Fruit fly (Drosophila melanogaster) whole organism: ENCODE measurements around the gene Kah.

Source experiments
- CG8478 ChIP-seq: fragments of >200 bp; optimal IDR thresholded peaks from 2 replicates; lab custom pipeline; 2018; ENCODE audit warnings: inconsistent platforms
- Dll ChIP-seq: fragments of >200 bp; optimal IDR thresholded peaks from 2 replicates; lab custom pipeline; 2017
- EcR ChIP-seq, 2 experiments: fragments of >200 bp; optimal IDR thresholded peaks; 2 replicates each; lab custom pipeline; 2017; ENCODE audit warnings: missing biosample characterization in 2 of 2, missing genetic modification characterization in 2 of 2, missing genetic modification reagents in 2 of 2
- pan ChIP-seq: fragments of >200 bp; optimal IDR thresholded peaks from 2 replicates; lab custom pipeline; 2017
- psq ChIP-seq: fragments of >200 bp; optimal IDR thresholded peaks from 2 replicates; lab custom pipeline; 2017
- usp ChIP-seq: fragments of >200 bp; optimal IDR thresholded peaks from 2 replicates; lab custom pipeline; 2017; ENCODE audit warnings: missing biosample characterization, missing genetic modification characterization, mixed read lengths

Gene Kah

DNA sequence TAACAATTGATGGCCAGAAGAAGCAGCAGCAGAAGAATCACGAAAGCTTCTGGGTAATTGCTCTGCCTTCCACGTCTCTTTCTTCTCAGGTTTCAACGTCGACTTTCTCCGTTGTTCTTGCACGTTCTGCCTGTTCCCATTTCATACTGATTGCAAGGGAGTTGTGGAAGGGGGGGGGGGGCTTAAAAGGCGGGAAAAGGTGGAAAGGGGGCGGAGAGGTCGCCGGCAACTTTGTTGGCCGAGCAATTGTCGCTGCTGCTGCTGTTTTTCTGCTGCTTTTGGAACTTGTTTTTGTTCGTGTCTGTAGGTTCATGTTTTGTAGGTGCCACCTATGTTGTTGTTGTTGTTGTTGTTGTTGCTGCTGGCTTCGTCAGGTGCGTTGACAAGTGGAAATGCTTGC lies 23.5 kb downstream of the Kah start:
- TF ChIP-seq Dll (lab: Kevin White, UChicago) (no peak), CG8478 (lab: Kevin White, UChicago) (no peak), EcR (GFP tag; optimal IDR thresholded peaks at IDR 0.05; lab: Kevin White, UChicago) (no peak), usp (GFP tag; lab: Kevin White, UChicago) (no peak), psq (lab: Kevin White, UChicago) (no peak), pan (lab: Kevin White, UChicago) (no peak)

dm6 chr3L:563951-564350 lies 25.1 kb downstream of the Kah start:
- TF ChIP-seq pan (lab: Kevin White, UChicago) (no peak), EcR (GFP tag; optimal IDR thresholded peaks at IDR 0.05; lab: Kevin White, UChicago) (no peak), usp (GFP tag; lab: Kevin White, UChicago) (no peak), psq (lab: Kevin White, UChicago) (no peak), Dll (lab: Kevin White, UChicago) (no peak), CG8478 (lab: Kevin White, UChicago) (no peak)

DNA sequence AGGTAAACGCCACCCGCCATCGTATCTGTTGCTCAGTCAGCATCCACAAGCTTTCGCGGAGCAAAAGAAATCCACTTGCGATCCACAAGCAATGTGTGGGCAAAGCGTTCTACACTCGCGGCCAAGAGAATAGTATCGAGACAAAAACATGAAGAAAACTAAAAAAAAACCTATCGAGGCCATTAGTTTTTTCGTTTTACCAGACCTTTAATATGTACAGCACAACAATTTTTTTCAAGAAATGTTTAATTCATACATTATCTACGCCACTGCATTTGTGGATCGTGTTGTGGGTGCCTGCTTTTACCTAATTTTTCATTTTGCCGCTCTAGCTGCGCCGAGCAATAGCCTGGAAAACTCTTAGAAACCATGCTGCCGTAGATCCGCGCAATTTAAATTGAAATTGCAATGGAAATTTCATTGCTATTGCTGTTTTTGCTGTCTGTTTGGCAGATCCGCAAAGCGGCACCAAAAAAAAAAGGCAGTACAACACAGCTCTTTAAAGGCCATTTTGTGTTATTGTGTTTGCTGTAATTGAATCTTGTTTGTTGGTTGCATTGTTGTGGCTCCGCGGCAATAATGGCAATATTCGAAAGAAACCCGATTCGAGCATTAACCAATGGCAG lies 26.0 kb downstream of the Kah start:
- no peak for TF ChIP-seq psq (lab: Kevin White, UChicago)
- TF ChIP-seq pan (lab: Kevin White, UChicago): no peak
- no peak for TF ChIP-seq EcR (GFP tag; optimal IDR thresholded peaks at IDR 0.05; lab: Kevin White, UChicago)
- no peak for TF ChIP-seq usp (GFP tag; lab: Kevin White, UChicago)
- TF ChIP-seq CG8478 (lab: Kevin White, UChicago): no peak
- TF ChIP-seq Dll (lab: Kevin White, UChicago): no peak

dm6 chr3L:561772-562454 lies 27.2 kb downstream of the Kah start:
- TF ChIP-seq CG8478 (lab: Kevin White, UChicago) (no peak), EcR (GFP tag; optimal IDR thresholded peaks at IDR 0.05; lab: Kevin White, UChicago) (peak in 1 of 2 experiments; percentile 79), Dll (lab: Kevin White, UChicago) (no peak)

- TF ChIP-seq pan (lab: Kevin White, UChicago): no peak
- TF ChIP-seq EcR (GFP tag; optimal IDR thresholded peaks at IDR 0.05; lab: Kevin White, UChicago): peak in 1 of 2 experiments; percentile 45
Observed at dm6 chr3L:561117-561516, 28.0 kb downstream of the Kah start.

DNA sequence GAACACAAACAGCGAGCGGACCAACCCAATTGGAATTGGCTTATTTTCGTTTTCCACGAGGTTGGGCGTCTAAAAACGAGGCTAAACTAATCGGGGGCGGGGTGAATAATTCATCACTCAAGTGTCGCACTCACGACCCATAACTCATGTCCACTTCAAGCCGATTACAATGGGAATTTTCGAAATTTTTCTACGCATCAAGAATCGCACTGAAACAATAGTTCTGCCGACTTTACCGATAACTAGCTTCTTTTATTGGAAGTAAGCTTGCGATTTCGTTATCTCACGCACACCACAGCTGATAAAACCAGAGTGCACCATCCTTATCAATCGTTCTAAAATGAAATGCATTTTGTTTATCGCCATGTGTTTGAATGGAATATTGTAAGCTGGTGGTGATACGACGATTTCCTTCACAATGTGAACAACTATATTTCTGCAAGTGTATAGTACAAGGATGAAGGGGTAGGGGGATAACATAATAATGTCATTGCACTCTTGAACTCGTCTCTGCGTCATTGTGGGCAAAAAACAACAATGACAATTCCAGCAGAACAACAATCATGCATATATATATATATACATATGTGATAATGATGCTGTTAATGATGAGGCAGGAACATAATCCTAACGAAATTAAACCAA lies 29.6 kb downstream of the Kah start:
- TF ChIP-seq EcR (GFP tag; optimal IDR thresholded peaks at IDR 0.05; lab: Kevin White, UChicago): peak; percentile 34 to 55
- no peak for TF ChIP-seq pan (lab: Kevin White, UChicago)
- no peak for TF ChIP-seq CG8478 (lab: Kevin White, UChicago)
- TF ChIP-seq usp (GFP tag; lab: Kevin White, UChicago): no peak
- TF ChIP-seq Dll (lab: Kevin White, UChicago): no peak

DNA sequence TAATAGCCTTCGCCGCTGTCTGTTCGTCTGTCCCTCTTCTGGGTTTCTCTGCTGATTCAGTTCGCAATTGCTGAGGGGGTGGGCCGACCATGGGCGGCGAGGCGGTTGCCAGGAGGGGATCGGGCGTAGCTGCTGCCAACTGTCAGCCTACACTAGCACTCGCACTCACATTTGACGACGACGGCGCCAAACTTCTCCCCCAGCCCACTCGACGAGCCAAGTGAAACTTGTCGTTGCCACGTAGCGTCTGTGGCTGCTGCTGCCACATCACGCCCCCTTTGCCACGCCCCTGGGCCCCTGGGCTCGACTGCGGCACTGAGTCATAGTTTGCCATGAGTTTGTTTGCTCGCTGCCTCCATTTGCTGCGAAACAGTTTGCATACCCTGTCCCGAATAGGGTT lies 31.8 kb downstream of the Kah start:
- TF ChIP-seq usp (GFP tag; lab: Kevin White, UChicago) (no peak), pan (lab: Kevin White, UChicago) (no peak), Dll (lab: Kevin White, UChicago) (no peak)

dm6 chr3L:555898-556540 lies 33.1 kb downstream of the Kah start:
- TF ChIP-seq EcR (GFP tag; optimal IDR thresholded peaks at IDR 0.05; lab: Kevin White, UChicago): no peak
- no peak for TF ChIP-seq usp (GFP tag; lab: Kevin White, UChicago)
- no peak for TF ChIP-seq CG8478 (lab: Kevin White, UChicago)
- no peak for TF ChIP-seq psq (lab: Kevin White, UChicago)
- no peak for TF ChIP-seq pan (lab: Kevin White, UChicago)
- TF ChIP-seq Dll (lab: Kevin White, UChicago): no peak

dm6 chr3L:555326-555725 lies 33.7 kb downstream of the Kah start:
- TF ChIP-seq CG8478 (lab: Kevin White, UChicago) (no peak), Dll (lab: Kevin White, UChicago) (no peak)

DNA sequence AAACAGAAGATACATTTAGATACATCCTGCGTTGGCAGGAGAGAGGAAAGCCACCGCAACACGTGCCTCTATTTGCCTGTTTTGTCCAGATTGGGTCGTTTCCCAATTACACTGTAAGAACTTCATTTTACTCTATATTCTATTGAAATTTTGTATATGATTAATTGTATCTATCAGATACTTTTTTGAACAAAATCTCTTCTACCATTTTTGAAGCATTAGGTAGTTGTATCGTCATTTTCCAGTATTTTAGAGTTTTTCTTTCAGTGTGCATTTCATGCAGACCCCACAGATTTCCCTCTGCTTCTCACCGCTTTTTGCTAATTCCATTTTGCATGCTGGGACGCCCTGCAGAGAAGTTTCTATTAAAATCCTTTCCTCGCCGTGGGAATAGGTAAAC lies 34.5 kb downstream of the Kah start:
- TF ChIP-seq psq (lab: Kevin White, UChicago) (no peak), pan (lab: Kevin White, UChicago) (no peak), usp (GFP tag; lab: Kevin White, UChicago) (no peak), Dll (lab: Kevin White, UChicago) (no peak), CG8478 (lab: Kevin White, UChicago) (no peak), EcR (GFP tag; optimal IDR thresholded peaks at IDR 0.05; lab: Kevin White, UChicago) (no peak)

DNA sequence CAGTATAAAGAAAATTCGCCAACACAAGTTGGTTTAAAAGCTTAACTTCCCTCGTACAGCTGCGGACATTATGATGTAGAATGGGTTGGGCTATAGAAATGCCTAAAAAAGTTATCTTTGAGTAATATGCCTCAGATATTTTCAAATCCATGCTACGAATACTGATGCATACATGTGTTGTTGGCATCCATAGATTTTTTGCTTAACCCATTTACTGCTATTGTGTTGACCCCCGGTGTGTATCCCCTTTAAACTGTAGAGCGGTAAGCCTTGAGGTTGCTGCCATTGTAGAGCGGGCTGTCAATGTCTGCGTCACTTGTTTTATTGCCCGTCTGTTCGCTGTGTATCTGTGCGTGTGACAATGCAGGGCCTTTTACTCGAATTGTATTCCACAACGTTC lies 36.1 kb downstream of the Kah start:
- TF ChIP-seq usp (GFP tag; lab: Kevin White, UChicago) (no peak), EcR (GFP tag; optimal IDR thresholded peaks at IDR 0.05; lab: Kevin White, UChicago) (no peak), CG8478 (lab: Kevin White, UChicago) (no peak), pan (lab: Kevin White, UChicago) (no peak), psq (lab: Kevin White, UChicago) (no peak), Dll (lab: Kevin White, UChicago) (no peak)
